Fruit fly (Drosophila melanogaster): ENCODE results near the gene Roc1b.
A peak's percentile ranks its signal among the peaks of the same experiment; 100 is the strongest.

Gene Roc1b

dm6 chr3L:350651-351228, 7.0 kb upstream of the Roc1b start:
- no peak for TF ChIP-seq Vsx2 (GFP tag; optimal IDR thresholded peaks at IDR 0.05; ENCODE audit: partially characterized antibody)
- TF ChIP-seq OdsH (GFP tag; optimal IDR thresholded peaks at IDR 0.05): peak; percentile 52
- TF ChIP-seq foxo (GFP tag; optimal IDR thresholded peaks at IDR 0.05): peak in 1 of 2 experiments; percentile 82
- TF ChIP-seq h (GFP tag; optimal IDR thresholded peaks at IDR 0.05): peak; percentile 72
- peak; percentile 58 for TF ChIP-seq rgr (GFP tag; optimal IDR thresholded peaks at IDR 0.05)
- TF ChIP-seq woc (GFP tag; optimal IDR thresholded peaks at IDR 0.05): no peak
- peak; percentile 11 for TF ChIP-seq CG32264 (GFP tag; optimal IDR thresholded peaks at IDR 0.05)
- TF ChIP-seq ey (GFP tag; optimal IDR thresholded peaks at IDR 0.05): peak; percentile 58
- TF ChIP-seq CG9705 (GFP tag; optimal IDR thresholded peaks at IDR 0.05): no peak
- TF ChIP-seq psq (GFP tag; optimal IDR thresholded peaks at IDR 0.05): peak; percentile 44
- no peak for TF ChIP-seq dsf (GFP tag; optimal IDR thresholded peaks at IDR 0.05; ENCODE audit: borderline replicate concordance)
- TF ChIP-seq GATAd (GFP tag; optimal IDR thresholded peaks at IDR 0.05): no peak
- no peak for TF ChIP-seq fru (GFP tag; optimal IDR thresholded peaks at IDR 0.05)
- peak; percentile 42 for TF ChIP-seq sv (GFP tag; optimal IDR thresholded peaks at IDR 0.05)

- TF ChIP-seq jim (GFP tag; optimal IDR thresholded peaks at IDR 0.05): no peak
- TF ChIP-seq h (GFP tag; optimal IDR thresholded peaks at IDR 0.05): no peak
Observed at dm6 chr3L:356016-356472, 1.7 kb upstream of the Roc1b start, which contains the start of gene CG1231. CG1231 (plus strand) TSS chr3L:356422.

- peak; percentile 99 for TF ChIP-seq Vsx2 (GFP tag; optimal IDR thresholded peaks at IDR 0.05; ENCODE audit: partially characterized antibody)
- no peak for TF ChIP-seq Jra (GFP tag; optimal IDR thresholded peaks at IDR 0.05)
- TF ChIP-seq sv (GFP tag; optimal IDR thresholded peaks at IDR 0.05): peak; percentile 16
- TF ChIP-seq Dif (GFP tag; optimal IDR thresholded peaks at IDR 0.05; ENCODE audit: partially characterized antibody): peak; percentile 98
- TF ChIP-seq dl (GFP tag; optimal IDR thresholded peaks at IDR 0.05; ENCODE audit: insufficient read depth in 1 of 2, partially characterized antibody in 2 of 2): peak in 1 of 2 experiments; percentile 76
- no peak for TF ChIP-seq Hr78 (GFP tag; optimal IDR thresholded peaks at IDR 0.05)
Observed at dm6 chr3L:361201-361600, 3.4 kb downstream of the Roc1b start, which contains the start of the genes Cdc5 and CG1233. Cdc5 (minus strand) TSS chr3L:361383. CG1233 (plus strand) TSS chr3L:361472.

- no peak for TF ChIP-seq tai (GFP tag; optimal IDR thresholded peaks at IDR 0.05)
Observed at dm6 chr3L:366337-366736, 8.6 kb downstream of the Roc1b start, which contains the start of gene CG13884. CG13884 (minus strand) TSS chr3L:366437.

dm6 chr3L:371228-371627, 13.4 kb downstream of the Roc1b start:
- TF ChIP-seq N (GFP tag; optimal IDR thresholded peaks at IDR 0.05): no peak
- TF ChIP-seq lola (GFP tag; optimal IDR thresholded peaks at IDR 0.05): no peak
- no peak for TF ChIP-seq tai (GFP tag; optimal IDR thresholded peaks at IDR 0.05)
- TF ChIP-seq brk (GFP tag; optimal IDR thresholded peaks at IDR 0.05): no peak
- TF ChIP-seq HLH106 (tag; optimal IDR thresholded peaks at IDR 0.05): no peak
- no peak for TF ChIP-seq CG32264 (GFP tag; optimal IDR thresholded peaks at IDR 0.05)
- no peak for TF ChIP-seq Jra (GFP tag; optimal IDR thresholded peaks at IDR 0.05)
- TF ChIP-seq CG9705 (GFP tag; optimal IDR thresholded peaks at IDR 0.05): no peak
- TF ChIP-seq Hnf4 (GFP tag; optimal IDR thresholded peaks at IDR 0.05): no peak
- no peak for TF ChIP-seq fru (GFP tag; optimal IDR thresholded peaks at IDR 0.05)
- TF ChIP-seq jim (GFP tag; optimal IDR thresholded peaks at IDR 0.05): no peak
- TF ChIP-seq rgr (GFP tag; optimal IDR thresholded peaks at IDR 0.05): no peak
- TF ChIP-seq dsf (GFP tag; optimal IDR thresholded peaks at IDR 0.05; ENCODE audit: borderline replicate concordance): no peak
- no peak for TF ChIP-seq woc (GFP tag; optimal IDR thresholded peaks at IDR 0.05)
- no peak for TF ChIP-seq foxo (GFP tag; optimal IDR thresholded peaks at IDR 0.05)
- no peak for TF ChIP-seq psq (GFP tag; optimal IDR thresholded peaks at IDR 0.05)
- no peak for TF ChIP-seq ey (GFP tag; optimal IDR thresholded peaks at IDR 0.05)
- TF ChIP-seq br (GFP tag; optimal IDR thresholded peaks at IDR 0.05): no peak

- TF ChIP-seq lola (GFP tag; optimal IDR thresholded peaks at IDR 0.05): no peak
- TF ChIP-seq Hnf4 (GFP tag; optimal IDR thresholded peaks at IDR 0.05): no peak
- no peak for TF ChIP-seq dsf (GFP tag; optimal IDR thresholded peaks at IDR 0.05; ENCODE audit: borderline replicate concordance)
Observed at dm6 chr3L:374582-374981, 16.8 kb downstream of the Roc1b start.
